Fruit fly (Drosophila melanogaster) whole organism, prepupa: ENCODE measurements around the gene Sf3b1.

Experiments
- CG3032 ChIP-seq: fragments of 200-800 bp; optimal IDR thresholded peaks from 2 replicates; lab custom pipeline; 2019; ENCODE audit warnings: missing biosample characterization, mild to moderate bottlenecking, missing genetic modification characterization, moderate library complexity
- CG7368 ChIP-seq: fragments of 200-800 bp; sonication (Bioruptor generic); optimal IDR thresholded peaks from 3 replicates; lab custom pipeline; 2016; ENCODE audit warnings: missing biosample characterization, missing genetic modification characterization
- CG8632 ChIP-seq: fragments of 200-800 bp; sonication (Bioruptor generic); optimal IDR thresholded peaks from 3 replicates; lab custom pipeline; 2016; ENCODE audit warnings: missing biosample characterization, missing genetic modification characterization
- Eip78C ChIP-seq: fragments of 200-800 bp; sonication (Bioruptor generic); peaks from one replicate; lab custom pipeline; 2016; ENCODE audit warnings: missing biosample characterization, missing genetic modification characterization
- Hr39 ChIP-seq: fragments of 200-800 bp; sonication (Bioruptor generic); optimal IDR thresholded peaks from 2 replicates; lab custom pipeline; 2016; ENCODE audit warnings: missing biosample characterization, missing genetic modification characterization
- achi ChIP-seq: fragments of 200-800 bp; sonication (Bioruptor generic); optimal IDR thresholded peaks from 3 replicates; lab custom pipeline; 2016; ENCODE audit warnings: missing biosample characterization, missing genetic modification characterization
- fd59A ChIP-seq: fragments of 200-800 bp; sonication (Bioruptor generic); optimal IDR thresholded peaks from 2 replicates; lab custom pipeline; 2017; ENCODE audit warnings: missing biosample characterization, mild to moderate bottlenecking, missing genetic modification characterization, missing genetic modification reagents

DNA sequence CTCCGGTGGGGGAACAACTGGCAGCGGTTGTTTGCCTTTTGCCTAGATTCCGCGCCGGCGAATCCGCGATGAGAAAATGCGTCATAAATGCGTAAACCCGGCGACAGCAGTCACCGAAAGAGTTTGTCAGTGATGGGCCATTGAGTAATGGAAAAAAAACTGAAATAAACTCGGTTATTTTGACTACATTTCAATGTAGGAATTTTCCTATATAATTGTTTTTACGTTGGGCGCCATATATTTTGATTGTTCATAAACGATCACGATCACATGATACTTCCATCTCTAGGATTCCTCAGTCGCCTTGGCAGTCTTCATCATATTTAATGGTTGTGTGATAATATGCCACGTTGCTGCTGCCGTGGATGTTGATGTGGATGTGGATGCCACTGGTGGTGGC is 40.0 kb downstream of the Sf3b1 start:
- TF ChIP-seq CG3032 (tag; lab: Kevin White, UChicago) (peak; percentile 81), CG7368 (GFP tag; lab: Kevin White, UChicago) (peak; percentile 52), fd59A (GFP tag; lab: Kevin White, UChicago) (peak; percentile 77), CG8632 (GFP tag; lab: Kevin White, UChicago) (no peak), Eip78C (peak; percentile 83), achi (GFP tag; lab: Kevin White, UChicago) (peak; percentile 68), Hr39 (GFP tag; lab: Kevin White, UChicago) (no peak)
